Worm (Caenorhabditis elegans) whole organism, young adult: ENCODE results near the gene C46E10.1.

Experiments
- B0019.2 ChIP-seq: fragments of 200-800 bp; sonication (Bioruptor generic); conservative IDR thresholded peaks from 2 replicates; pipeline ENCODE4 v1.3.6; 2022; ENCODE audit warnings: missing genetic modification reagents, missing genetic modification characterization, missing compliant biosample characterization
- F22D6.2 ChIP-seq: sonication (generic microtip); optimal IDR thresholded peaks from 2 replicates; lab custom pipeline; 2016; ENCODE audit warnings: mild to moderate bottlenecking, missing genetic modification characterization, missing compliant biosample characterization
- F55B11.4 ChIP-seq: sonication (generic microtip); optimal IDR thresholded peaks from 2 replicates; lab custom pipeline; 2016; ENCODE audit warnings: missing compliant biosample characterization, missing genetic modification characterization, borderline replicate concordance; ENCODE audit not compliant: insufficient read depth
- T26A5.8 ChIP-seq: sonication (generic microtip); optimal IDR thresholded peaks from 2 replicates; lab custom pipeline; 2016; ENCODE audit warnings: missing genetic modification characterization, missing compliant biosample characterization
- Y53F4B.3 ChIP-seq: fragments of 200-800 bp; sonication (Bioruptor generic); IDR thresholded peaks from 2 replicates; pipeline ENCODE4 v1.3.6; 2022; ENCODE audit warnings: missing genetic modification reagents, missing genetic modification characterization, missing compliant biosample characterization
- Y79H2A.3 ChIP-seq: fragments of 200-800 bp; sonication (Bioruptor generic); conservative IDR thresholded peaks from 2 replicates; pipeline ENCODE4 v1.3.6; 2022; ENCODE audit warnings: missing genetic modification reagents, missing genetic modification characterization, missing compliant biosample characterization
- ZK185.1 ChIP-seq: sonication (generic microtip); optimal IDR thresholded peaks from 2 replicates; lab custom pipeline; 2016; ENCODE audit warnings: mild to moderate bottlenecking, missing genetic modification characterization, missing compliant biosample characterization; ENCODE audit not compliant: poor library complexity, severe bottlenecking
- ama-1 ChIP-seq, 3 experiments: fragments of 150-350 bp in 1 of 3; sonication (generic microtip) in 2 of 3; optimal IDR thresholded peaks; 2 replicates each; lab custom pipeline; 2014 to 2018; ENCODE audit warnings: missing biosample characterization in 2 of 3, missing genetic modification characterization in 2 of 3, missing genetic modification reagents in 2 of 3
- aptf-2 ChIP-seq: fragments of 200-800 bp; sonication (Bioruptor generic); conservative IDR thresholded peaks from 2 replicates; pipeline ENCODE4 v1.3.6; 2022; ENCODE audit warnings: missing genetic modification reagents, missing genetic modification characterization, missing compliant biosample characterization
- atf-7 ChIP-seq: sonication (generic microtip); optimal IDR thresholded peaks from 2 replicates; lab custom pipeline; 2017; ENCODE audit warnings: mild to moderate bottlenecking, missing genetic modification characterization, missing compliant biosample characterization
- bed-2 ChIP-seq: fragments of 200-800 bp; sonication (Bioruptor generic); IDR thresholded peaks from 2 replicates; pipeline ENCODE4 v1.3.6; 2022; ENCODE audit warnings: missing genetic modification reagents, missing genetic modification characterization, missing compliant biosample characterization
- ccch-3 ChIP-seq: fragments of 200-800 bp; sonication (Bioruptor generic); optimal IDR thresholded peaks from 2 replicates; lab custom pipeline; 2018; ENCODE audit warnings: mild to moderate bottlenecking, missing genetic modification characterization, missing compliant biosample characterization
- ceh-40 ChIP-seq: fragments of 200-800 bp; sonication (Bioruptor generic); IDR thresholded peaks from 2 replicates; pipeline ENCODE4 v1.3.6; 2022; ENCODE audit warnings: missing genetic modification characterization, missing compliant biosample characterization
- ceh-91 ChIP-seq: fragments of 200-800 bp; sonication (Bioruptor generic); IDR thresholded peaks from 2 replicates; pipeline ENCODE4 v1.3.6; 2022; ENCODE audit warnings: missing genetic modification reagents, missing genetic modification characterization, missing compliant biosample characterization
- egrh-3 ChIP-seq: fragments of 200-800 bp; sonication (Bioruptor generic); IDR thresholded peaks from 2 replicates; pipeline ENCODE4 v1.3.6; 2022; ENCODE audit warnings: missing genetic modification reagents, missing genetic modification characterization, missing compliant biosample characterization
- hrde-1 ChIP-seq: sonication (generic microtip); optimal IDR thresholded peaks from 2 replicates; lab custom pipeline; 2016; ENCODE audit warnings: missing genetic modification characterization, mild to moderate bottlenecking, missing compliant biosample characterization, moderate library complexity, missing genotype, missing genetic modification reagents, borderline replicate concordance
- lin-54 ChIP-seq: fragments of 200-800 bp; sonication (Bioruptor generic); optimal IDR thresholded peaks from 2 replicates; lab custom pipeline; 2018; ENCODE audit warnings: mild to moderate bottlenecking, missing genetic modification characterization, missing compliant biosample characterization
- madf-3 ChIP-seq: fragments of 200-800 bp; sonication (Bioruptor generic); IDR thresholded peaks from 2 replicates; pipeline ENCODE4 v1.3.6; 2022; ENCODE audit warnings: missing genetic modification reagents, missing genetic modification characterization, missing compliant biosample characterization
- madf-6 ChIP-seq: fragments of 200-800 bp; sonication (Bioruptor generic); IDR thresholded peaks from 2 replicates; pipeline ENCODE4 v1.3.6; 2022; ENCODE audit warnings: missing genetic modification reagents, missing genetic modification characterization, missing compliant biosample characterization
- mcd-1 ChIP-seq: fragments of 200-800 bp; sonication (Bioruptor generic); IDR thresholded peaks from 2 replicates; pipeline ENCODE4 v1.3.6; 2022; ENCODE audit warnings: missing genetic modification reagents, missing genetic modification characterization, missing compliant biosample characterization
- mel-28 ChIP-seq: sonication (generic microtip); optimal IDR thresholded peaks from 2 replicates; lab custom pipeline; 2016; ENCODE audit warnings: borderline replicate concordance, mild to moderate bottlenecking, missing genetic modification characterization, missing compliant biosample characterization
- mes-4 ChIP-seq: sonication (generic microtip); optimal IDR thresholded peaks from 2 replicates; lab custom pipeline; 2016; ENCODE audit warnings: missing genotype, missing genetic modification characterization, missing compliant biosample characterization
- nfyb-1 ChIP-seq: fragments of 200-800 bp; sonication (Bioruptor generic); IDR thresholded peaks from 2 replicates; pipeline ENCODE4 v1.3.6; 2022; ENCODE audit warnings: missing genetic modification reagents, missing genetic modification characterization, missing compliant biosample characterization
- nhr-80 ChIP-seq: sonication (generic microtip); optimal IDR thresholded peaks from 2 replicates; lab custom pipeline; 2016; ENCODE audit warnings: missing genetic modification characterization, missing compliant biosample characterization
- repo-1 ChIP-seq: sonication (generic microtip); optimal IDR thresholded peaks from 2 replicates; lab custom pipeline; 2017; ENCODE audit warnings: mild to moderate bottlenecking, missing genetic modification characterization, missing compliant biosample characterization
- sea-2 ChIP-seq: fragments of 200-800 bp; sonication (Bioruptor generic); IDR thresholded peaks from 2 replicates; pipeline ENCODE4 v1.3.6; 2022; ENCODE audit warnings: missing genetic modification characterization, missing compliant biosample characterization
- snpc-1.1 ChIP-seq: sonication (generic microtip); optimal IDR thresholded peaks from 2 replicates; lab custom pipeline; 2017; ENCODE audit warnings: missing genetic modification characterization, mild to moderate bottlenecking, missing compliant biosample characterization, antibody characterized with exemption, moderate library complexity, missing genotype, missing genetic modification reagents; ENCODE audit not compliant: insufficient read depth
- snpc-1.3 ChIP-seq: sonication (generic microtip); optimal IDR thresholded peaks from 2 replicates; lab custom pipeline; 2017; ENCODE audit warnings: missing genetic modification characterization, mild to moderate bottlenecking, missing compliant biosample characterization, antibody characterized with exemption, moderate library complexity, missing genotype, missing genetic modification reagents; ENCODE audit not compliant: insufficient read depth
- snpc-3.4 ChIP-seq: sonication (generic microtip); optimal IDR thresholded peaks from 2 replicates; lab custom pipeline; 2017; ENCODE audit warnings: missing genetic modification characterization, mild to moderate bottlenecking, missing compliant biosample characterization, antibody characterized with exemption, moderate library complexity, missing genotype, missing genetic modification reagents
- snpc-4 ChIP-seq, 5 experiments: fragments of 150-350 bp in 1 of 5; sonication (generic microtip) in 4 of 5; optimal IDR thresholded peaks; 2 replicates each; lab custom pipeline; 2014 to 2018; ENCODE audit warnings: missing genetic modification characterization in 5 of 5, missing biosample characterization in 3 of 5, antibody characterized with exemption in 2 of 5, mild to moderate bottlenecking in 2 of 5, missing compliant biosample characterization in 2 of 5, missing genotype in 2 of 5, moderate library complexity in 2 of 5, missing genetic modification reagents in 1 of 5
- somi-1 ChIP-seq: fragments of 200-800 bp; sonication (Bioruptor generic); optimal IDR thresholded peaks from 2 replicates; lab custom pipeline; 2018; ENCODE audit warnings: mild to moderate bottlenecking, missing genetic modification characterization, missing compliant biosample characterization
- zim-3 ChIP-seq: sonication (generic microtip); optimal IDR thresholded peaks from 2 replicates; lab custom pipeline; 2017; ENCODE audit warnings: mild to moderate bottlenecking, missing genetic modification characterization, moderate library complexity, missing compliant biosample characterization
- ztf-22 ChIP-seq: fragments of 200-800 bp; sonication (Bioruptor generic); optimal IDR thresholded peaks from 2 replicates; lab custom pipeline; 2018; ENCODE audit warnings: mild to moderate bottlenecking, missing genetic modification characterization, moderate library complexity, missing compliant biosample characterization
- ztf-26 ChIP-seq: sonication (generic microtip); optimal IDR thresholded peaks from 2 replicates; lab custom pipeline; 2017; ENCODE audit warnings: missing genetic modification characterization, missing compliant biosample characterization

The C46E10.1 gene

ce11 chrII:3714595-3714994, 9.4 kb upstream of the C46E10.1 start, which contains the start of gene srh-100:
TSS of gene srh-100 (minus strand) at chrII:3714695.
- TF ChIP-seq zim-3 (no peak), T26A5.8 (tag; lab: Kevin White, UChicago) (no peak), snpc-1.1 (tag; lab: Kevin White, UChicago) (no peak), ceh-40 (GFP tag; lab: Robert Waterston, UW) (no peak), F55B11.4 (no peak), mes-4 (tag; lab: Kevin White, UChicago) (no peak), mcd-1 (GFP tag; lab: Robert Waterston, UW) (no peak), bed-2 (GFP tag; lab: Robert Waterston, UW) (no peak), ztf-26 (tag; lab: Kevin White, UChicago) (no peak), ama-1 (optimal IDR thresholded peaks at IDR 0.05; lab: Kevin White, UChicago) (no peak), ama-1 (GFP tag; optimal IDR thresholded peaks at IDR 0.05; lab: Kevin White, UChicago) (no peak), madf-6 (no peak), ZK185.1 (no peak), madf-3 (GFP tag; lab: Robert Waterston, UW) (no peak)

DNA sequence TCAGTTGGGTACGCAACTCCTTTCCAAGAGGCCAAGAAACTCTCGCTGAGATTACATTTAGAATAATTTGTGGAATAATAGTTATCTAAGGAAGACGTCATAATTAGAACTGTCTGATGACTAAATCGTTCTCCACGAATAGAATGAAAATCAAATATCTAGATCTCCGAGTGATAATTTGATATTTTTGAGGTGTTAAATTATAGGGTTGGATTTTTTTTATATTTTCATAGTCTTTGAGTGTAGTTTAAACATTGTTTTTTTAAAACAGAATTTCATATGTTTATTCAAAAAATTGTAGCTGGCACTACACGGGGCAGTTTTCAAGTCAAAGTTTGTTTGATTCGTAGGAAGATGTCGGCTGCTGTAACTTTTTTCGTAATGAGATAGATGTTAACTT, 7.6 kb upstream of the C46E10.1 start, which contains the start of gene srh-99:
Gene srh-99, minus strand, starts transcription at position 101 of the 400 bp plus-strand sequence.
- no peak for TF ChIP-seq Y53F4B.3
- TF ChIP-seq ama-1 (optimal IDR thresholded peaks at IDR 0.05; lab: Kevin White, UChicago) = no peak
- TF ChIP-seq ama-1 (GFP tag; optimal IDR thresholded peaks at IDR 0.05; lab: Kevin White, UChicago) = no peak
- no peak for TF ChIP-seq snpc-4 (GFP tag; optimal IDR thresholded peaks at IDR 0.05; lab: Kevin White, UChicago)
- TF ChIP-seq snpc-4 (tag; optimal IDR thresholded peaks at IDR 0.05; lab: Kevin White, UChicago) = no peak
- TF ChIP-seq ceh-91 (GFP tag; lab: Robert Waterston, UW) = no peak
- no peak for TF ChIP-seq atf-7
- no peak for TF ChIP-seq egrh-3 (GFP tag; lab: Robert Waterston, UW)
- no peak for TF ChIP-seq snpc-1.1 (tag; lab: Kevin White, UChicago)
- no peak for TF ChIP-seq mes-4 (tag; lab: Kevin White, UChicago)
- no peak for TF ChIP-seq aptf-2 (GFP tag; lab: Robert Waterston, UW)

DNA sequence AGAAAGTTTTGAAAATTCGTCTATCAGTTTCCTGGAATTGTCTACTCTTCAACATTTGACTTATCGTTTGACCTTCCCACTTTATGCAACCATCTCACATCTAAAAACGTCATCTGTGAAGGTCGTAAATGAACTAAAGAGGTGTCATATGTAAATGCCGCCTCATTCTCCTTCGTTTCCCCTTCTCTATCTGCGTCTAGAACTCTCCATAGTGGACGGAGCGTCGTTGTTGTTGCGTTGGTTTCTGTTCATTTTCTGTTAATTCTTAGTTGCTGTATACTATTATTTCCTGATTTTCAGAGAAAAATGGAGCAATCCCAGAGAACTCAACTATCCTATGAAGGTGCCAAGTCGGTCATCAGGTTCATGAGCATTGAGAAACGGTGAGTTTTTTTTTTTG, 7.1 kb upstream of the C46E10.1 start, which contains the start of gene fbxc-52:
Gene fbxc-52, plus strand, starts transcription at position 301 of the 400 bp plus-strand sequence.
- 0 out of 2 replicates have a peak, but pooled peaks have one; percentile 11 for TF ChIP-seq nfyb-1 (GFP tag; lab: Robert Waterston, UW)
- no peak for TF ChIP-seq repo-1

DNA sequence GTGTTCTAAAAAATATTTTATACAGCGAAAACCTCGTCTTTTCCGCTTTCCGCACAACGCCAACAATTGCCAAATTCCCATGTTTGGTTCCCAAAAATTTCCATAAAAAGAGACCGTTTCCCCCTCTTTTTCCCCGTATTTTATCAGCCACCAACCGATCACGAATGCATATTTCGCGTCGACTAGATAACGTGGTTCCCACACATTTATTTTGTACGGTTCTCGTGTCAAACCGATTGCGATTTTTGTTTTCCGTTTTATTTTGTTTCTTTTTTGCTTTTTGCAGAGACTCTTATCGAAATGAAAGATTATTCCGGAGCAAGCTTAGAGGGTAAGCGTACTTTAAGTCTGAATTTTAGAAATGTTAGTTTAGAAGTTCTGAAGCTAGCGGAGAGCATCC, 3.0 kb upstream of the C46E10.1 start, which contains the start of gene C46E10.3:
Gene C46E10.3, plus strand, starts transcription at position 301 of the 400 bp plus-strand sequence.
- TF ChIP-seq nhr-80 (tag; lab: Kevin White, UChicago) (no peak), snpc-1.3 (no peak), mel-28 (no peak), somi-1 (GFP tag; lab: Kevin White, UChicago) (no peak), zim-3 (no peak), B0019.2 (GFP tag; lab: Robert Waterston, UW) (no peak), F22D6.2 (tag; lab: Kevin White, UChicago) (no peak), snpc-3.4 (no peak), sea-2 (GFP tag; lab: Robert Waterston, UW) (no peak), ztf-22 (GFP tag; lab: Kevin White, UChicago) (no peak), ccch-3 (GFP tag; lab: Kevin White, UChicago) (no peak), ama-1 (optimal IDR thresholded peaks at IDR 0.05; lab: Kevin White, UChicago) (no peak), ama-1 (GFP tag; optimal IDR thresholded peaks at IDR 0.05; lab: Kevin White, UChicago) (no peak), Y79H2A.3 (GFP tag; lab: Robert Waterston, UW) (no peak), lin-54 (GFP tag; lab: Kevin White, UChicago) (no peak), hrde-1 (tag; lab: Kevin White, UChicago) (no peak)
